Fruit fly (Drosophila melanogaster): ENCODE results near the gene HipHop.

dm6 chr3L:18867521-18867920 lies 46.5 kb downstream of the HipHop start, which contains the start of gene Dysb:
- TF ChIP-seq pan (optimal IDR thresholded peaks at IDR 0.05) = no peak
- TF ChIP-seq Dll (optimal IDR thresholded peaks at IDR 0.05) = no peak
- no peak for TF ChIP-seq EcR (GFP tag; optimal IDR thresholded peaks at IDR 0.05)
- TF ChIP-seq psq (optimal IDR thresholded peaks at IDR 0.05) = no peak
- no peak for TF ChIP-seq CG8478 (optimal IDR thresholded peaks at IDR 0.05)
- no peak for TF ChIP-seq usp (GFP tag; optimal IDR thresholded peaks at IDR 0.05)
